Worm (Caenorhabditis elegans) whole organism, L2 larva: ENCODE results near the gene C55A6.6.

Experiments used
- C34F6.9 ChIP-seq: fragments of 150-350 bp; optimal IDR thresholded peaks from 2 replicates; lab custom pipeline; 2014; ENCODE audit warnings: missing biosample characterization, missing genetic modification characterization
- F13H6.1 ChIP-seq: sonication (generic microtip); optimal IDR thresholded peaks from 2 replicates; lab custom pipeline; 2016; ENCODE audit warnings: missing genetic modification characterization, missing compliant biosample characterization
- R02D3.7 ChIP-seq: fragments of 150-350 bp; optimal IDR thresholded peaks from 2 replicates; lab custom pipeline; 2014; ENCODE audit warnings: missing biosample characterization, missing genetic modification characterization
- Y55F3AM.14 ChIP-seq: fragments of 200-800 bp; sonication (Bioruptor generic); optimal IDR thresholded peaks from 2 replicates; lab custom pipeline; 2018; ENCODE audit warnings: mild to moderate bottlenecking, missing genetic modification characterization, missing compliant biosample characterization
- ZK546.5 ChIP-seq: sonication (generic microtip); optimal IDR thresholded peaks from 2 replicates; lab custom pipeline; 2017; ENCODE audit warnings: missing biosample characterization, missing genetic modification characterization
- alr-1 ChIP-seq: fragments of 150-350 bp; optimal IDR thresholded peaks from 2 replicates; lab custom pipeline; 2014; ENCODE audit warnings: missing biosample characterization, missing genetic modification characterization
- aly-2 ChIP-seq: fragments of 150-350 bp; optimal IDR thresholded peaks from 2 replicates; lab custom pipeline; 2014; ENCODE audit warnings: missing biosample characterization, missing genetic modification characterization
- ama-1 ChIP-seq: fragments of 150-350 bp; optimal IDR thresholded peaks from 2 replicates; lab custom pipeline; 2018; ENCODE audit warnings: inconsistent platforms
- blmp-1 ChIP-seq: sonication (generic microtip); optimal IDR thresholded peaks from 2 replicates; lab custom pipeline; 2017; ENCODE audit warnings: missing genetic modification characterization, mild to moderate bottlenecking, missing compliant biosample characterization, antibody characterized with exemption, moderate library complexity; ENCODE audit not compliant: insufficient read depth
- ceh-16 ChIP-seq: fragments of 150-350 bp; optimal IDR thresholded peaks from 2 replicates; lab custom pipeline; 2014; ENCODE audit warnings: missing biosample characterization, missing genetic modification characterization
- crh-2 ChIP-seq: sonication (generic microtip); optimal IDR thresholded peaks from 2 replicates; lab custom pipeline; 2017; ENCODE audit warnings: missing biosample characterization, missing genetic modification characterization
- dmd-4 ChIP-seq: sonication (generic microtip); optimal IDR thresholded peaks from 2 replicates; lab custom pipeline; 2017; ENCODE audit warnings: missing biosample characterization, missing genetic modification characterization
- egl-27 ChIP-seq: sonication (generic microtip); optimal IDR thresholded peaks from 3 replicates; lab custom pipeline; 2017; ENCODE audit warnings: missing biosample characterization, missing genetic modification reagents, missing genetic modification characterization
- elt-3 ChIP-seq: sonication (generic microtip); optimal IDR thresholded peaks from 2 replicates; lab custom pipeline; 2017; ENCODE audit warnings: missing biosample characterization, missing genetic modification characterization
- fos-1 ChIP-seq: fragments of 150-350 bp; optimal IDR thresholded peaks from 2 replicates; lab custom pipeline; 2014; ENCODE audit warnings: missing biosample characterization, missing genetic modification characterization
- gmeb-1 ChIP-seq: fragments of 150-350 bp; optimal IDR thresholded peaks from 2 replicates; lab custom pipeline; 2014; ENCODE audit warnings: missing biosample characterization, missing genetic modification characterization
- lin-13 ChIP-seq: fragments of 150-350 bp; optimal IDR thresholded peaks from 2 replicates; lab custom pipeline; 2014; ENCODE audit warnings: missing biosample characterization, missing genetic modification reagents, missing genetic modification characterization
- lsy-2 ChIP-seq, 2 experiments: fragments of 150-350 bp in 1 of 2; sonication (generic microtip) in 1 of 2; optimal IDR thresholded peaks; 2 replicates each; lab custom pipeline; 2014 to 2017; ENCODE audit warnings: missing biosample characterization in 2 of 2, missing genetic modification characterization in 2 of 2
- nhr-11 ChIP-seq: fragments of 150-350 bp; optimal IDR thresholded peaks from 2 replicates; lab custom pipeline; 2014; ENCODE audit warnings: missing biosample characterization, missing genetic modification characterization
- nhr-21 ChIP-seq: fragments of 150-350 bp; optimal IDR thresholded peaks from 2 replicates; lab custom pipeline; 2014; ENCODE audit warnings: missing biosample characterization, missing genetic modification characterization
- nhr-237 ChIP-seq: fragments of 150-350 bp; optimal IDR thresholded peaks from 2 replicates; lab custom pipeline; 2014; ENCODE audit warnings: missing biosample characterization, missing genetic modification characterization
- nhr-6 ChIP-seq: fragments of 150-350 bp; optimal IDR thresholded peaks from 2 replicates; lab custom pipeline; 2014; ENCODE audit warnings: missing biosample characterization, missing genetic modification characterization
- nhr-77 ChIP-seq: fragments of 150-350 bp; optimal IDR thresholded peaks from 2 replicates; lab custom pipeline; 2014; ENCODE audit warnings: missing biosample characterization, missing genetic modification characterization
- peb-1 ChIP-seq: fragments of 150-350 bp; optimal IDR thresholded peaks from 2 replicates; lab custom pipeline; 2014; ENCODE audit warnings: missing biosample characterization, missing genetic modification characterization
- sem-4 ChIP-seq: fragments of 150-350 bp; optimal IDR thresholded peaks from 2 replicates; lab custom pipeline; 2014; ENCODE audit warnings: missing biosample characterization, missing genetic modification reagents, missing genetic modification characterization
- skn-1 ChIP-seq: sonication (generic microtip); optimal IDR thresholded peaks from 2 replicates; lab custom pipeline; 2017; ENCODE audit warnings: missing biosample characterization, missing genetic modification characterization
- sma-3 ChIP-seq: sonication (generic microtip); optimal IDR thresholded peaks from 2 replicates; lab custom pipeline; 2016; ENCODE audit warnings: missing genetic modification reagents, missing genetic modification characterization, missing compliant biosample characterization
- sma-9 ChIP-seq, 2 experiments: fragments of 150-350 bp in 1 of 2; sonication (generic microtip) in 1 of 2; optimal IDR thresholded peaks; 2 replicates each; lab custom pipeline; 2014 to 2016; ENCODE audit warnings: missing genetic modification characterization in 2 of 2, mild to moderate bottlenecking in 1 of 2, missing biosample characterization in 1 of 2, missing compliant biosample characterization in 1 of 2, missing genetic modification reagents in 1 of 2, moderate library complexity in 1 of 2
- snpc-4 ChIP-seq: fragments of 150-350 bp; optimal IDR thresholded peaks from 2 replicates; lab custom pipeline; 2014; ENCODE audit warnings: missing biosample characterization, missing genetic modification characterization
- unc-39 ChIP-seq: fragments of 150-350 bp; optimal IDR thresholded peaks from 2 replicates; lab custom pipeline; 2014; ENCODE audit warnings: missing biosample characterization, missing genetic modification characterization
- unc-55 ChIP-seq: fragments of 150-350 bp; sonication (generic microtip); optimal IDR thresholded peaks from 3 replicates; lab custom pipeline; 2014; ENCODE audit warnings: missing biosample characterization, missing genetic modification reagents, missing genetic modification characterization
- unc-62 ChIP-seq: fragments of 150-350 bp; optimal IDR thresholded peaks from 2 replicates; lab custom pipeline; 2014; ENCODE audit warnings: missing biosample characterization, missing genetic modification reagents, missing genetic modification characterization
- ztf-1 ChIP-seq: fragments of 200-800 bp; sonication (Bioruptor generic); conservative IDR thresholded peaks from 2 replicates; pipeline ENCODE4 v1.3.6; 2022; ENCODE audit warnings: missing genetic modification characterization, missing compliant biosample characterization
- ztf-11 ChIP-seq: sonication (generic microtip); optimal IDR thresholded peaks from 2 replicates; lab custom pipeline; 2017; ENCODE audit warnings: missing biosample characterization, missing genetic modification characterization
- ztf-4 ChIP-seq: fragments of 150-350 bp; optimal IDR thresholded peaks from 2 replicates; lab custom pipeline; 2014; ENCODE audit warnings: missing biosample characterization, missing genetic modification characterization

The C55A6.6 gene

DNA sequence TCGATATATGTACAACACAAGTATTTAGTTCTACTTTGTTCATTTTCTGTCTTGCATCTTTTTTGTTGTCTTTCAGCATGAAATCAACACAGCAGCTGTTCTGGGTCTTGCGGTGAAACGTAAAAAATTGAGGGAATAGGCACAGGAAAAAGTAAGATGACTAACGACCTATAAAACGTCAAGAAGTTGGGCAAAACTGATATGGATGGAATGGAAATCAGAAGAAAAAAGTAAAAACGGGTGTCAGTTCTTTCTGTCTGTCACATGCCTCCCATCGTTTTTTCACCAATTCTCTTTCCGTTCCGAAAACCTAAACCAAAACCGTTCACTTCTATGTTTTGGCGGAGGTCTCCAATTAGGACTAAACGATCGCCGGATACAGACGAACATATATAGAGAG, 13.6 kb downstream of the C55A6.6 start:
- no peak for TF ChIP-seq peb-1 (tag; lab: Kevin White, UChicago)
- TF ChIP-seq ztf-1 (GFP tag; lab: Robert Waterston, UW), result no peak
- TF ChIP-seq nhr-77, result no peak
- TF ChIP-seq sma-3 (GFP tag; lab: Kevin White, UChicago), result no peak
- no peak for TF ChIP-seq fos-1 (tag; lab: Kevin White, UChicago)
- TF ChIP-seq dmd-4 (tag; lab: Kevin White, UChicago), result no peak

DNA sequence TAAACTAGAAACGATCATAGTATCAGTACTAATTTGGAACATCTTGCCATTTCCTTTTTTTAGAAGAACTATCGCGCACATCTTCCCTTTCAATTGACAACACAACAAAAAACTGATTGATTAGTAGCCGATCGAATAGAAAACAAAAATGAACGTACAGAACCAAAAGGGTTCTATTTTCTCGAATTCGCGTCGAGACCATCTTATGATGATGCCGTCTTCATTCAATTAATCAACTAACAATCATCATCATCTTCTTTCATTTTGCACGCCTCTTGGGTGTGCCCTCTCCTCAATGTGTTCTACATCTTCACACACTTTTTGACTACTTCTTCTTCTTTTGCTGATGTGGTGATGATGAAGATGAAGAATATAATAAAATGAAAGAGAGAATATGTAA, 14.8 kb downstream of the C55A6.6 start:
- TF ChIP-seq unc-55 (GFP tag; lab: Kevin White, UChicago) (no peak), unc-62 (GFP tag; lab: Kevin White, UChicago) (no peak), sma-3 (GFP tag; lab: Kevin White, UChicago) (peak; percentile 30), snpc-4 (no peak), fos-1 (tag; lab: Kevin White, UChicago) (peak; percentile 0), ama-1 (lab: Kevin White, UChicago) (no peak), sma-9 (GFP tag; optimal IDR thresholded peaks at IDR 0.05; lab: Kevin White, UChicago) (peak; percentile 14), sma-9 (tag; optimal IDR thresholded peaks at IDR 0.05; lab: Kevin White, UChicago) (no peak), Y55F3AM.14 (GFP tag; lab: Kevin White, UChicago) (no peak), ceh-16 (no peak), ZK546.5 (tag; lab: Kevin White, UChicago) (no peak), nhr-77 (no peak), blmp-1 (peak; percentile 48), ztf-11 (tag; lab: Kevin White, UChicago) (no peak), lsy-2 (tag; optimal IDR thresholded peaks at IDR 0.05; lab: Kevin White, UChicago) (no peak), nhr-21 (tag; lab: Kevin White, UChicago) (no peak)

DNA sequence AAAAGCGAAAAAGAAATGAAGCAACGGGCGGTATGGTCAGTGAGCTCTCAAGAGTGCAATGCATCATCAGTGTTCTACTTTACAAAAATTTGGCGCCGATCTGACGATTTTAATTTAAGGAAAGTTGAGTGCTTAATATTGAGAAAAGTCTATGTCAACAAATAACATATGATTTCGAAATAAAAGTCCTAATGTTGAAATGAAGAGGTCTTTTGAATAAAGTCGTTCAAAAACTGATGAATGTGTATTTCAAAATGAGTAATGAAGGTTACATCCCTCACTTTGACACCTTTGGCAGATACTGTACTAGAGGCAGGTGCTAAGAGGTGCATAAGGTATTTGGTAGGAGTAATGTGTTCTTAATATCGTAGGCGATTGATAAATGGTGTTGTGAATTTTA, 17.1 kb downstream of the C55A6.6 start:
- TF ChIP-seq lin-13 (GFP tag; lab: Kevin White, UChicago), result no peak
- TF ChIP-seq skn-1 (tag; lab: Kevin White, UChicago), result no peak
- TF ChIP-seq C34F6.9 (tag; lab: Kevin White, UChicago), result no peak
- no peak for TF ChIP-seq F13H6.1 (tag; lab: Kevin White, UChicago)
- no peak for TF ChIP-seq aly-2 (tag; lab: Kevin White, UChicago)
- no peak for TF ChIP-seq nhr-6 (tag; lab: Kevin White, UChicago)
- TF ChIP-seq nhr-237 (tag; lab: Kevin White, UChicago), result no peak

DNA sequence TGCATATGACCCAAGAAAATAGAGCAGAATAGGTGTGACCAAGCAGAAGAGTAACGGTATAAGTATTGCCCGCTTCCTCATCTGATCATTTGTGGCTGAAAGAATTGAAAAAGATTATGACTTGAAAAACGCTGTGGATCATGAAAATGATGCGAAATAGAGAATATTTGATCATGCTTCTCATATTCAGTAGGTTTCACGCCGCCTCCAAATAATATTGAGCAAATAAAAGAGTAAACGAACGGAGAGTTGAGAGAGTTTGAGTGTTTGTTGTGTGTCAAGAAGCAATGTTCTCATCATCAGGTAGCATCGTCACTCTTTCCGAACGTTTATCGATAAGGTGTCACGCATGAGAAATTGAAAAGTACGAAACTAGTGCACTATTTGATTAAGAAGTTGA, 18.3 kb downstream of the C55A6.6 start, which contains the start of gene htrl-1:
Gene htrl-1, minus strand, starts transcription at position 101 of the 400 bp plus-strand sequence.
- TF ChIP-seq F13H6.1 (tag; lab: Kevin White, UChicago), result no peak
- no peak for TF ChIP-seq crh-2 (tag; lab: Kevin White, UChicago)
- no peak for TF ChIP-seq ztf-1 (GFP tag; lab: Robert Waterston, UW)
- TF ChIP-seq skn-1 (tag; lab: Kevin White, UChicago), result no peak
- no peak for TF ChIP-seq sma-9 (GFP tag; optimal IDR thresholded peaks at IDR 0.05; lab: Kevin White, UChicago)
- TF ChIP-seq sma-9 (tag; optimal IDR thresholded peaks at IDR 0.05; lab: Kevin White, UChicago), result no peak
- no peak for TF ChIP-seq nhr-237 (tag; lab: Kevin White, UChicago)
- TF ChIP-seq unc-39, result no peak
- no peak for TF ChIP-seq nhr-6 (tag; lab: Kevin White, UChicago)
- no peak for TF ChIP-seq blmp-1
- no peak for TF ChIP-seq ztf-4 (tag; lab: Kevin White, UChicago)

DNA sequence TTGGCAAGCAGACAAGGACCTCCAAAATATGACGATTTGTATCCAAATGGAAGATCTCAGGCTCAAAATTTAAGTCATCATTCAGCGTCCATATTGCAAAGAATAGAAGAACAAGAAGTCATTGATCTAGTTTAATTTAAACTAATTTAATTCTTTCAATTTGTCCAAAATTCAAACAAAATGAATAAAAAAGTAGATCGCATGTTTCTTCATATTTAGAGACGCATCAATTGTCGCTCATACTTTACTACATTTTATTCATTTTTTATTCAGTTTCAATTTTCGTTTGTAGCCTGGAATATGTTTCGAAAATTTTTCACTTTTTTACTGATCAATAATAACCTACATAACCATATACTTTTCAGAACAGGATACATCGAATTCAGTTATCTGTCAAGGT, 22.1 kb downstream of the C55A6.6 start, which contains the start of gene T11F9.21:
Gene T11F9.21, plus strand, starts transcription at position 301 of the 400 bp plus-strand sequence.
- no peak for TF ChIP-seq gmeb-1
- TF ChIP-seq alr-1, result no peak
- TF ChIP-seq elt-3 (tag; lab: Kevin White, UChicago), result no peak
- no peak for TF ChIP-seq sma-9 (GFP tag; optimal IDR thresholded peaks at IDR 0.05; lab: Kevin White, UChicago)
- no peak for TF ChIP-seq sma-9 (tag; optimal IDR thresholded peaks at IDR 0.05; lab: Kevin White, UChicago)
- no peak for TF ChIP-seq nhr-11 (tag; lab: Kevin White, UChicago)
- no peak for TF ChIP-seq R02D3.7
- no peak for TF ChIP-seq sem-4 (tag; lab: Kevin White, UChicago)
- no peak for TF ChIP-seq snpc-4
- no peak for TF ChIP-seq dmd-4 (tag; lab: Kevin White, UChicago)
- no peak for TF ChIP-seq nhr-77
- TF ChIP-seq lsy-2 (tag; optimal IDR thresholded peaks at IDR 0.05; lab: Kevin White, UChicago), result no peak
- no peak for TF ChIP-seq nhr-6 (tag; lab: Kevin White, UChicago)
- TF ChIP-seq egl-27 (tag; lab: Kevin White, UChicago), result no peak
- no peak for TF ChIP-seq skn-1 (tag; lab: Kevin White, UChicago)
- TF ChIP-seq ceh-16, result no peak
